Worm (Caenorhabditis elegans): ENCODE results near the gene dim-1.

Gene dim-1

DNA sequence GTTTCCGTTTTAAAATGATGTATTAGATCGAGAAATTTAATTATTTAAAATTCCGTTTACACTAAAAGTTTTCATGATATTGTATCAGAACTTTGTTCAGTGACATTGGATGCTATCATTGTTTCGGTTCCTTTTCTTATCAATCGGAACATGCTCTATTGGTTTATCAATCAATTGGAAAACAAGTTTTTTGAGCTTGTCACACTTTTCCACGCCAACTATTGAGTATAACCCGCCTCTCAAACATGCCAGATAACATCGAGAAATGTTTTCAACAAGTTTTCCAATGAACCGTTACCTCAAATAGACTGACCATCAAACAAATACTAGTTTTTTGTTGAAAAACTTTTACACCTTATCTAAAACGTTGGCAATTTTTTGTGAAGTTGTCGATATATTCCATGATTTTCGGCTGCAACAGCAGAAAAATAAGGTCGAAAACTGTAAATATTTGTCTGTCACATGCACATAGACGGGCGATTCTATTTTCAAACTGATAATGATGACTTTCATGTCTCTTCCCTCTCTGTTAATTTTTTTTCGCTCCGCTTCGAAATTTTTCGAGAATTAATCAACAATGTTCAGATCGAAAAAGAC lies 43.5 kb downstream of the dim-1 start, which contains the start of gene unk-1:
unk-1 (plus strand) TSS at position 577 of the 597 bp plus-strand sequence.
- TF ChIP-seq flt-1 (GFP tag; IDR thresholded peaks at IDR 0.05) = no peak
- no peak for TF ChIP-seq ref-1 (GFP tag; conservative IDR thresholded peaks at IDR 0.05)
- no peak for TF ChIP-seq T22C8.4 (GFP tag; IDR thresholded peaks at IDR 0.05)
- TF ChIP-seq tab-1 (GFP tag; IDR thresholded peaks at IDR 0.05) = no peak

ce11 chrX:8010652-8011051 lies 47.4 kb downstream of the dim-1 start:
- TF ChIP-seq ref-1 (GFP tag; conservative IDR thresholded peaks at IDR 0.05) = no peak
- TF ChIP-seq tab-1 (GFP tag; IDR thresholded peaks at IDR 0.05) = no peak
- TF ChIP-seq med-1 (GFP tag; optimal IDR thresholded peaks at IDR 0.05; ENCODE audit: insufficient read depth) = no peak
- no peak for TF ChIP-seq cog-1 (tag; optimal IDR thresholded peaks at IDR 0.05)
- no peak for TF ChIP-seq T22C8.4 (GFP tag; IDR thresholded peaks at IDR 0.05)

- TF ChIP-seq med-1 (GFP tag; optimal IDR thresholded peaks at IDR 0.05; ENCODE audit: insufficient read depth) = no peak
- no peak for TF ChIP-seq T22C8.4 (GFP tag; IDR thresholded peaks at IDR 0.05)
- TF ChIP-seq klf-2 (GFP tag; conservative IDR thresholded peaks at IDR 0.05) = no peak
- TF ChIP-seq ref-1 (GFP tag; conservative IDR thresholded peaks at IDR 0.05) = no peak
- TF ChIP-seq ztf-29 (GFP tag; IDR thresholded peaks at IDR 0.05) = no peak
- no peak for TF ChIP-seq flt-1 (GFP tag; IDR thresholded peaks at IDR 0.05)
- TF ChIP-seq cog-1 (tag; optimal IDR thresholded peaks at IDR 0.05) = no peak
- no peak for TF ChIP-seq tab-1 (GFP tag; IDR thresholded peaks at IDR 0.05)
- TF ChIP-seq ztf-23 (GFP tag; IDR thresholded peaks at IDR 0.05) = no peak
These were observed 52.1 kb downstream of the dim-1 start for ce11 chrX:8005967-8006366.

DNA sequence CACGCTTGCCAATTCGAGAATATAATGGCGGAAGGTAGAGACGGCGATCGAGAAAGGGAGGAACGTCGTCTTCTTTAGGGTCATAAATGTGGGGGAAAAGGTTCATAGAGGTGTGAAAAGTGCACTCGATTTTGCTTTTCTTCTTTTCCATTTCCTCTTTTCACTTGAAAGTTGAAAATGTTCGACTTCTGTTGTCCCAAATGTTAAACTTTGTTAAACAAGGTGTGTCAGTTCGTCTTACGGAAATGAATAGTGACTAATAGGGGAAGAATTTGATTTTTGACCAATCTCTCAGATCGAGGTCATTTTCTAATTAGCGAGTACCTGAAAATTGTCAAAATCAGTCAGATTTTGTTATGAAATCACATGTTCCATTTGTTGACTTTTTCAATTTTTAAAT lies 53.2 kb downstream of the dim-1 start:
- TF ChIP-seq med-1 (GFP tag; optimal IDR thresholded peaks at IDR 0.05; ENCODE audit: insufficient read depth) (no peak), tab-1 (GFP tag; IDR thresholded peaks at IDR 0.05) (no peak), klf-2 (GFP tag; conservative IDR thresholded peaks at IDR 0.05) (no peak), cog-1 (tag; optimal IDR thresholded peaks at IDR 0.05) (no peak), flt-1 (GFP tag; IDR thresholded peaks at IDR 0.05) (no peak), ztf-23 (GFP tag; IDR thresholded peaks at IDR 0.05) (no peak), ref-1 (GFP tag; conservative IDR thresholded peaks at IDR 0.05) (no peak)

DNA sequence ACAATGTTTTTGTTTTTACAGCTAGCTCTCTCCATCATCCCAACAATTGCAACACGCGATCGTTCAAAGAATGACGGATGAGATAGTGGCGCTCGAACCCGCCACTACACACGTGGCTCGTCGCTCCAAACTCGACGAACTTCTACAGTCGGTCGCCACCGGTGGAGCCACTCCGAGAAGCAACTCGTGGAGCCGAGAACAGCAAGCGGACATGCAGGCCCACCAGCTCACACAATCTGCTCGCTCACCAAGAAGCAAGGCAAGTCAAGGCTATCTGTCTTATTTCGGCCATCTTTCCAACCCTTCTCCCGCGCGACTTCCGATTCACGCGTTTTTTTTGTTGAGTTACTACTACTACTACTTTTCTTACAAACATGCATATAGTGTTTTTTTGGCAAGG lies 54.4 kb downstream of the dim-1 start, which contains the start of the genes F45E1.1 and F45E1.2:
F45E1.1 (plus strand) TSS at position 20 of the 400 bp plus-strand sequence.
F45E1.2 (plus strand) TSS at position 71 of the 400 bp plus-strand sequence.
- TF ChIP-seq T22C8.4 (GFP tag; IDR thresholded peaks at IDR 0.05) (no peak), med-1 (GFP tag; optimal IDR thresholded peaks at IDR 0.05; ENCODE audit: insufficient read depth) (no peak), klf-2 (GFP tag; conservative IDR thresholded peaks at IDR 0.05) (no peak), flt-1 (GFP tag; IDR thresholded peaks at IDR 0.05) (no peak), ref-1 (GFP tag; conservative IDR thresholded peaks at IDR 0.05) (no peak), cog-1 (tag; optimal IDR thresholded peaks at IDR 0.05) (no peak), tab-1 (GFP tag; IDR thresholded peaks at IDR 0.05) (no peak), ztf-23 (GFP tag; IDR thresholded peaks at IDR 0.05) (no peak), ztf-29 (GFP tag; IDR thresholded peaks at IDR 0.05) (no peak)
